Fruit fly (Drosophila melanogaster): Measurements from ENCODE around the gene rdgB.

The rdgB gene

dm6 chrX:13788973-13789682 lies 26.6 kb downstream of the rdgB start (continued):
- peak; percentile 15 for TF ChIP-seq tin (GFP tag; optimal IDR thresholded peaks at IDR 0.05)
- TF ChIP-seq CG10366 (GFP tag; IDR thresholded peaks at IDR 0.05), result no peak
- peak in 1 of 2 experiments; percentile 59 for TF ChIP-seq bsh (GFP tag; optimal IDR thresholded peaks at IDR 0.05)
- peak; percentile 9 for TF ChIP-seq CG13624 (GFP tag; optimal IDR thresholded peaks at IDR 0.05)
- TF ChIP-seq Sin3A (optimal IDR thresholded peaks at IDR 0.05), result no peak
- TF ChIP-seq Ptx1 (GFP tag; IDR thresholded peaks at IDR 0.05), result 0 out of 2 replicates have a peak, but pooled peaks have one; percentile 27
- peak in 1 of 3 experiments; percentile 25 for TF ChIP-seq lola (GFP tag; optimal IDR thresholded peaks at IDR 0.05)
- no peak for TF ChIP-seq CG1529 (GFP tag; optimal IDR thresholded peaks at IDR 0.05)
- TF ChIP-seq CG5245 (GFP tag; optimal IDR thresholded peaks at IDR 0.05), result no peak
- no peak for TF ChIP-seq CG16779 (GFP tag; IDR thresholded peaks at IDR 0.05)
- peak; percentile 47 for TF ChIP-seq lab (GFP tag; optimal IDR thresholded peaks at IDR 0.05)
- no peak for TF ChIP-seq CG14014 (GFP tag; IDR thresholded peaks at IDR 0.05)
- TF ChIP-seq CG3726 (GFP tag; IDR thresholded peaks at IDR 0.05), result no peak
- TF ChIP-seq CoRest (tag; optimal IDR thresholded peaks at IDR 0.05), result peak; percentile 15
- no peak for TF ChIP-seq CG14050 (GFP tag; IDR thresholded peaks at IDR 0.05)
- peak; percentile 24; the same call in 1 of the 2 replicates for TF ChIP-seq sisA (GFP tag; IDR thresholded peaks at IDR 0.05)
- no peak for TF ChIP-seq CG18764 (GFP tag; optimal IDR thresholded peaks at IDR 0.05)
- TF ChIP-seq jigr1 (GFP tag; IDR thresholded peaks at IDR 0.05), result no peak
- no peak for TF ChIP-seq CG11093 (GFP tag; IDR thresholded peaks at IDR 0.05)
- peak; percentile 17 for TF ChIP-seq sqz (GFP tag; optimal IDR thresholded peaks at IDR 0.05)
- no peak for TF ChIP-seq run (tag; optimal IDR thresholded peaks at IDR 0.05)
- peak; percentile 89 for TF ChIP-seq nerfin-1 (tag; optimal IDR thresholded peaks at IDR 0.05)
- TF ChIP-seq CG7556 (GFP tag; optimal IDR thresholded peaks at IDR 0.05), result peak; percentile 63
- no peak for TF ChIP-seq CG8281 (tag; optimal IDR thresholded peaks at IDR 0.05)
- no peak for TF ChIP-seq vfl (GFP tag; optimal IDR thresholded peaks at IDR 0.05)
- TF ChIP-seq CG6813 (GFP tag; optimal IDR thresholded peaks at IDR 0.05), result no peak
- TF ChIP-seq CG2678 (tag; optimal IDR thresholded peaks at IDR 0.05), result peak; percentile 64
- no peak for TF ChIP-seq trh (GFP tag; optimal IDR thresholded peaks at IDR 0.05)
- peak; percentile 53 for TF ChIP-seq Hmr (GFP tag; optimal IDR thresholded peaks at IDR 0.05)
- no peak for TF ChIP-seq ash1 (GFP tag; optimal IDR thresholded peaks at IDR 0.05)
- TF ChIP-seq jing (GFP tag; optimal IDR thresholded peaks at IDR 0.05), result no peak
- peak; percentile 34 for TF ChIP-seq kay (GFP tag; optimal IDR thresholded peaks at IDR 0.05)
- TF ChIP-seq Meics (GFP tag; optimal IDR thresholded peaks at IDR 0.05), result peak; percentile 35
- no peak for TF ChIP-seq danr (GFP tag; IDR thresholded peaks at IDR 0.05)
- TF ChIP-seq phol (tag; optimal IDR thresholded peaks at IDR 0.05), result peak; percentile 36
- no peak for TF ChIP-seq p53 (GFP tag; optimal IDR thresholded peaks at IDR 0.05)
- TF ChIP-seq NK7.1 (GFP tag; optimal IDR thresholded peaks at IDR 0.05), result peak; percentile 9
- TF ChIP-seq lbe (GFP tag; optimal IDR thresholded peaks at IDR 0.05), result no peak
- TF ChIP-seq lmd (GFP tag; IDR thresholded peaks at IDR 0.05), result peak; percentile 44; the same call in 1 of the 2 replicates
- TF ChIP-seq Mes4 (GFP tag; optimal IDR thresholded peaks at IDR 0.05), result no peak
- TF ChIP-seq bab2 (GFP tag; optimal IDR thresholded peaks at IDR 0.05), result peak; percentile 16
- TF ChIP-seq CG8089 (GFP tag; optimal IDR thresholded peaks at IDR 0.05), result no peak
- no peak for TF ChIP-seq Doc2 (GFP tag; IDR thresholded peaks at IDR 0.05)
- no peak for TF ChIP-seq CG32532 (GFP tag; IDR thresholded peaks at IDR 0.05)
- TF ChIP-seq pnt (GFP tag; optimal IDR thresholded peaks at IDR 0.05), result peak; percentile 34
- TF ChIP-seq CG12391 (tag; optimal IDR thresholded peaks at IDR 0.05), result peak; percentile 39
- peak; percentile 37 for TF ChIP-seq slbo (GFP tag; IDR thresholded peaks at IDR 0.05)
- TF ChIP-seq bcd (GFP tag; optimal IDR thresholded peaks at IDR 0.05), result no peak
- TF ChIP-seq CG6254 (GFP tag; optimal IDR thresholded peaks at IDR 0.05), result no peak
- no peak for TF ChIP-seq HLH54F (GFP tag; optimal IDR thresholded peaks at IDR 0.05)
